Fruit fly (Drosophila melanogaster) whole organism, embryonic: ENCODE data around the gene Wnt6.

Experiments used
- Atf6 ChIP-seq: fragments of 200-800 bp; sonication (Bioruptor generic); IDR thresholded peaks from 2 replicates; pipeline ENCODE4 v1.3.6; 2022; ENCODE audit warnings: missing biosample characterization, missing genetic modification characterization
- Bteb2 ChIP-seq: fragments of 200-800 bp; sonication (Bioruptor generic); optimal IDR thresholded peaks from 2 replicates; lab custom pipeline; 2016; ENCODE audit warnings: missing biosample characterization, missing genetic modification characterization
- CG1024 ChIP-seq: fragments of 200-800 bp; sonication (Bioruptor generic); IDR thresholded peaks from 2 replicates; pipeline ENCODE4 v1.3.6; 2022; ENCODE audit warnings: missing biosample characterization, missing genetic modification characterization
- CG10543 ChIP-seq: fragments of 200-800 bp; sonication (Bioruptor generic); optimal IDR thresholded peaks from 3 replicates; lab custom pipeline; 2017; ENCODE audit warnings: missing biosample characterization, mild to moderate bottlenecking, missing genetic modification characterization, moderate library complexity
- CG11560 ChIP-seq: fragments of 200-800 bp; sonication (Bioruptor generic); IDR thresholded peaks from 3 replicates; pipeline ENCODE4 v1.3.6; 2022; ENCODE audit warnings: missing biosample characterization, missing genetic modification characterization
- CG12155 ChIP-seq: fragments of 200-800 bp; sonication (Bioruptor generic); optimal IDR thresholded peaks from 3 replicates; lab custom pipeline; 2016; ENCODE audit warnings: missing biosample characterization, missing genetic modification characterization
- CG1233 ChIP-seq: fragments of 200-800 bp; sonication (Bioruptor generic); optimal IDR thresholded peaks from 4 replicates; lab custom pipeline; 2018; ENCODE audit warnings: missing biosample characterization, mild to moderate bottlenecking, missing genetic modification characterization
- CG13894 ChIP-seq: fragments of 200-800 bp; sonication (Bioruptor generic); optimal IDR thresholded peaks from 3 replicates; lab custom pipeline; 2018; ENCODE audit warnings: missing biosample characterization, mild to moderate bottlenecking, missing genetic modification characterization, moderate library complexity
- CG14441 ChIP-seq: fragments of 200-800 bp; sonication (Bioruptor generic); IDR thresholded peaks from 2 replicates; pipeline ENCODE4 v1.3.6; 2022; ENCODE audit warnings: missing biosample characterization, missing genetic modification characterization
- CG17802 ChIP-seq: fragments of 200-800 bp; sonication (Bioruptor generic); optimal IDR thresholded peaks from 2 replicates; lab custom pipeline; 2018; ENCODE audit warnings: missing biosample characterization, mild to moderate bottlenecking, missing genetic modification characterization, moderate library complexity
- CG18599 ChIP-seq: fragments of 200-800 bp; sonication (Bioruptor generic); optimal IDR thresholded peaks from 3 replicates; lab custom pipeline; 2017; ENCODE audit warnings: missing biosample characterization, missing genetic modification characterization, mild to moderate bottlenecking, moderate library complexity, missing genetic modification reagents
- CG2129 ChIP-seq: fragments of 200-800 bp; sonication (Bioruptor generic); IDR thresholded peaks from 2 replicates; pipeline ENCODE4 v1.3.6; 2022; ENCODE audit warnings: missing biosample characterization, missing genetic modification characterization; ENCODE audit not compliant: partially characterized antibody
- CG3726 ChIP-seq: fragments of 200-800 bp; sonication (Bioruptor generic); IDR thresholded peaks from 3 replicates; pipeline ENCODE4, ENCODE4 v1.3.6; 2022; ENCODE audit warnings: missing biosample characterization, missing genetic modification characterization
- CG42726 ChIP-seq: fragments of 200-800 bp; sonication (Bioruptor generic); IDR thresholded peaks from 2 replicates; pipeline ENCODE4 v1.3.6; 2022; ENCODE audit warnings: missing biosample characterization, missing genetic modification characterization; ENCODE audit not compliant: partially characterized antibody
- CG6791 ChIP-seq: fragments of 200-800 bp; sonication (Bioruptor generic); IDR thresholded peaks from 3 replicates; pipeline ENCODE4 v1.3.6; 2022; ENCODE audit warnings: missing biosample characterization, missing genetic modification characterization; ENCODE audit not compliant: partially characterized antibody
- CG7556 ChIP-seq: fragments of 200-800 bp; sonication (Bioruptor generic); optimal IDR thresholded peaks from 2 replicates; lab custom pipeline; 2017; ENCODE audit warnings: missing biosample characterization, mild to moderate bottlenecking, missing genetic modification characterization
- CG9609 ChIP-seq: fragments of 200-800 bp; sonication (Bioruptor generic); optimal IDR thresholded peaks from 3 replicates; lab custom pipeline; 2016; ENCODE audit warnings: missing biosample characterization, missing genetic modification characterization
- CG9817 ChIP-seq: fragments of 200-800 bp; sonication (Bioruptor generic); optimal IDR thresholded peaks from 2 replicates; lab custom pipeline; 2018; ENCODE audit warnings: missing biosample characterization, mild to moderate bottlenecking, missing genetic modification characterization, moderate library complexity
- CkIIα-i1 ChIP-seq: fragments of 200-800 bp; sonication (Bioruptor generic); IDR thresholded peaks from 2 replicates; pipeline ENCODE4 v1.3.6; 2022; ENCODE audit warnings: missing biosample characterization, missing genetic modification characterization
- Dip3 ChIP-seq: fragments of 200-800 bp; sonication (Bioruptor generic); optimal IDR thresholded peaks from 3 replicates; lab custom pipeline; 2016; ENCODE audit warnings: missing biosample characterization, missing genetic modification characterization
- Dll ChIP-seq: fragments of 200-800 bp; sonication (Bioruptor generic); IDR thresholded peaks from 4 replicates; pipeline ENCODE4 v1.3.6; 2022; ENCODE audit warnings: missing biosample characterization, missing genetic modification characterization; ENCODE audit not compliant: partially characterized antibody
- Doc3 ChIP-seq: fragments of 200-800 bp; sonication (Bioruptor generic); IDR thresholded peaks from 3 replicates; pipeline ENCODE4 v1.3.6; 2022; ENCODE audit warnings: missing biosample characterization, missing genetic modification characterization; ENCODE audit not compliant: partially characterized antibody
- Drgx ChIP-seq: fragments of 200-800 bp; sonication (Bioruptor generic); IDR thresholded peaks from 2 replicates; pipeline ENCODE4 v1.3.6; 2022; ENCODE audit warnings: missing biosample characterization, missing genetic modification characterization
- E2f1 ChIP-seq: fragments of 200-800 bp; sonication (Bioruptor generic); IDR thresholded peaks from 2 replicates; pipeline ENCODE4 v1.3.6; 2022; ENCODE audit warnings: missing biosample characterization, missing genetic modification characterization
- H15 ChIP-seq: fragments of 200-800 bp; sonication (Bioruptor generic); IDR thresholded peaks from 3 replicates; pipeline ENCODE4 v1.3.6; 2022; ENCODE audit warnings: missing biosample characterization, missing genetic modification characterization
- H2.0 ChIP-seq: fragments of 200-800 bp; sonication (Bioruptor generic); IDR thresholded peaks from 2 replicates; pipeline ENCODE4 v1.3.6; 2022; ENCODE audit warnings: missing biosample characterization, missing genetic modification characterization
- Hand ChIP-seq: fragments of 200-800 bp; sonication (Bioruptor generic); optimal IDR thresholded peaks from 2 replicates; lab custom pipeline; 2017; ENCODE audit warnings: mild to moderate bottlenecking, missing biosample characterization, missing genetic modification reagents, missing genetic modification characterization
- HmgD ChIP-seq: fragments of 200-800 bp; sonication (Bioruptor generic); optimal IDR thresholded peaks from 3 replicates; lab custom pipeline; 2016; ENCODE audit warnings: missing biosample characterization, missing genetic modification characterization
- Hr51 ChIP-seq, 2 experiments: fragments of 200-800 bp; sonication (Bioruptor generic); optimal IDR thresholded peaks; 2 replicates in 1 of 2; 3 replicates in 1 of 2; lab custom pipeline; 2016 to 2018; ENCODE audit warnings: missing biosample characterization in 2 of 2, missing genetic modification characterization in 2 of 2, mild to moderate bottlenecking in 1 of 2, moderate library complexity in 1 of 2
- Med ChIP-seq: fragments of 200-800 bp; sonication (Bioruptor generic); peaks from one replicate; lab custom pipeline; 2016; ENCODE audit warnings: missing biosample characterization, missing genetic modification characterization, mild to moderate bottlenecking, inconsistent platforms, moderate library complexity
- Poxn ChIP-seq: fragments of 200-800 bp; sonication (Bioruptor generic); IDR thresholded peaks from 2 replicates; pipeline ENCODE4 v1.3.6; 2022; ENCODE audit warnings: missing biosample characterization, missing genetic modification characterization
- YL-1 ChIP-seq: fragments of 200-800 bp; sonication (Bioruptor generic); optimal IDR thresholded peaks from 3 replicates; lab custom pipeline; 2017; ENCODE audit warnings: missing biosample characterization, mild to moderate bottlenecking, missing genetic modification characterization
- ab ChIP-seq: fragments of 200-800 bp; sonication (Bioruptor generic); optimal IDR thresholded peaks from 2 replicates; lab custom pipeline; 2016; ENCODE audit warnings: missing biosample characterization, missing genetic modification characterization
- aop ChIP-seq: fragments of 200-800 bp; sonication (Bioruptor generic); IDR thresholded peaks from 2 replicates; pipeline ENCODE4 v1.3.6; 2022; ENCODE audit warnings: missing biosample characterization, missing genetic modification characterization
- az2 ChIP-seq: fragments of 200-800 bp; sonication (Bioruptor generic); optimal IDR thresholded peaks from 3 replicates; lab custom pipeline; 2016; ENCODE audit warnings: missing biosample characterization, missing genetic modification characterization
- cad ChIP-seq: fragments of >200 bp; optimal IDR thresholded peaks from 2 replicates; lab custom pipeline; 2017; ENCODE audit warnings: missing biosample characterization, missing genetic modification characterization
- dm ChIP-seq: fragments of 200-800 bp; sonication (Bioruptor generic); optimal IDR thresholded peaks from 3 replicates; lab custom pipeline; 2016; ENCODE audit warnings: missing biosample characterization, missing genetic modification characterization
- en ChIP-seq: fragments of 200-800 bp; sonication (Bioruptor generic); optimal IDR thresholded peaks from 2 replicates; lab custom pipeline; 2016; ENCODE audit warnings: missing biosample characterization, missing genetic modification characterization
- esg ChIP-seq: fragments of 200-800 bp; sonication (Bioruptor generic); conservative IDR thresholded peaks from 2 replicates; pipeline ENCODE4 v1.3.6; 2022; ENCODE audit warnings: missing biosample characterization, missing genetic modification characterization
- hb ChIP-seq: fragments of 200-800 bp; sonication (Bioruptor generic); IDR thresholded peaks from 3 replicates; pipeline ENCODE4 v1.3.6; 2022; ENCODE audit warnings: missing biosample characterization, missing genetic modification characterization; ENCODE audit not compliant: partially characterized antibody
- ken ChIP-seq: fragments of 200-800 bp; sonication (Bioruptor generic); IDR thresholded peaks from 3 replicates; pipeline ENCODE4 v1.3.6; 2022; ENCODE audit warnings: missing biosample characterization, missing genetic modification characterization
- mirr ChIP-seq: fragments of 200-800 bp; sonication (Bioruptor generic); optimal IDR thresholded peaks from 3 replicates; lab custom pipeline; 2018; ENCODE audit warnings: missing biosample characterization, mild to moderate bottlenecking, missing genetic modification characterization
- nmo ChIP-seq: fragments of 200-800 bp; sonication (Bioruptor generic); optimal IDR thresholded peaks from 2 replicates; lab custom pipeline; 2018; ENCODE audit warnings: missing biosample characterization, mild to moderate bottlenecking, missing genetic modification characterization, moderate library complexity
- odd ChIP-seq: fragments of 200-800 bp; sonication (Bioruptor generic); optimal IDR thresholded peaks from 2 replicates; lab custom pipeline; 2017; ENCODE audit warnings: missing biosample characterization, mild to moderate bottlenecking, missing genetic modification characterization
- org-1 ChIP-seq: fragments of 200-800 bp; sonication (Bioruptor generic); optimal IDR thresholded peaks from 2 replicates; lab custom pipeline; 2017; ENCODE audit warnings: missing biosample characterization, missing genetic modification characterization
- pnt ChIP-seq: fragments of 200-800 bp; sonication (Bioruptor generic); optimal IDR thresholded peaks from 3 replicates; lab custom pipeline; 2016; ENCODE audit warnings: missing biosample characterization, missing genetic modification characterization
- pros ChIP-seq: fragments of 200-800 bp; sonication (Bioruptor generic); optimal IDR thresholded peaks from 3 replicates; lab custom pipeline; 2019; ENCODE audit warnings: missing biosample characterization, mild to moderate bottlenecking, missing genetic modification characterization, moderate library complexity
- ro ChIP-seq: fragments of 200-800 bp; sonication (Bioruptor generic); IDR thresholded peaks from 2 replicates; pipeline ENCODE4 v1.3.6; 2022; ENCODE audit warnings: missing biosample characterization, missing genetic modification characterization
- shn ChIP-seq: fragments of 200-800 bp; sonication (Bioruptor generic); optimal IDR thresholded peaks from 3 replicates; lab custom pipeline; 2016; ENCODE audit warnings: missing biosample characterization, missing genetic modification characterization
- tgo ChIP-seq: fragments of 200-800 bp; sonication (Bioruptor generic); IDR thresholded peaks from 3 replicates; pipeline ENCODE4 v1.3.6; 2022; ENCODE audit warnings: missing biosample characterization, missing genetic modification characterization
- toy ChIP-seq: fragments of 200-800 bp; sonication (Bioruptor generic); IDR thresholded peaks from 2 replicates; pipeline ENCODE4 v1.3.6; 2022; ENCODE audit warnings: missing biosample characterization, missing genetic modification characterization

Gene Wnt6

dm6 chr2L:7339392-7340014 lies 6.0 kb downstream of the Wnt6 start (continued):
- TF ChIP-seq CkIIα-i1 (GFP tag; lab: Robert Waterston, UW) (no peak), H2.0 (GFP tag; lab: Robert Waterston, UW) (no peak), esg (GFP tag; lab: Robert Waterston, UW) (no peak), CG7556 (GFP tag; lab: Kevin White, UChicago) (peak; percentile 3), ken (GFP tag; lab: Robert Waterston, UW) (no peak), org-1 (GFP tag; lab: Kevin White, UChicago) (peak; percentile 22), CG12155 (no peak), az2 (GFP tag; lab: Kevin White, UChicago) (no peak), CG9817 (tag; lab: Kevin White, UChicago) (no peak), Atf6 (no peak), CG1024 (GFP tag; lab: Robert Waterston, UW) (peak; percentile 61; the same call in 1 of the 2 replicates), H15 (GFP tag; lab: Robert Waterston, UW) (no peak), shn (no peak), CG1233 (GFP tag; lab: Kevin White, UChicago) (peak; percentile 40), Bteb2 (no peak), CG18599 (no peak), E2f1 (GFP tag; lab: Robert Waterston, UW) (no peak), HmgD (GFP tag; lab: Kevin White, UChicago) (no peak), pnt (no peak), nmo (GFP tag; lab: Kevin White, UChicago) (no peak), ro (GFP tag; lab: Robert Waterston, UW) (no peak), YL-1 (GFP tag; lab: Kevin White, UChicago) (no peak), CG14441 (GFP tag; lab: Robert Waterston, UW) (no peak), CG42726 (GFP tag; lab: Robert Waterston, UW) (no peak), CG10543 (no peak), Hr51 (GFP tag; optimal IDR thresholded peaks at IDR 0.05; lab: Kevin White, UChicago) (no peak), aop (no peak), CG17802 (tag; lab: Kevin White, UChicago) (no peak), Hand (no peak), Doc3 (GFP tag; lab: Robert Waterston, UW) (no peak), odd (peak; percentile 22), en (no peak), Med (GFP tag; lab: Kevin White, UChicago) (peak; percentile 76), dm (GFP tag; lab: Kevin White, UChicago) (no peak), CG6791 (no peak), toy (GFP tag; lab: Robert Waterston, UW) (no peak), Drgx (no peak), hb (no peak), pros (GFP tag; lab: Kevin White, UChicago) (no peak), CG9609 (peak; percentile 14), CG13894 (no peak), CG3726 (GFP tag; lab: Robert Waterston, UW) (no peak), tgo (GFP tag; lab: Robert Waterston, UW) (no peak), cad (GFP tag; lab: Kevin White, UChicago) (no peak), Dip3 (GFP tag; lab: Kevin White, UChicago) (no peak), ab (no peak), CG2129 (no peak), CG11560 (tag; lab: Robert Waterston, UW) (no peak), mirr (GFP tag; lab: Kevin White, UChicago) (peak; percentile 3), Poxn (GFP tag; lab: Robert Waterston, UW) (no peak), Dll (no peak)
